Fruit fly (Drosophila melanogaster): Measurements from ENCODE around the gene CG8916.

Gene CG8916

dm6 chrX:15973157-15973774 is 51.5 kb downstream of the CG8916 start, which contains the start of gene mmd:
TSS of gene mmd (minus strand) at chrX:15973159.
- TF ChIP-seq CG8290 (GFP tag; optimal IDR thresholded peaks at IDR 0.05) (no peak), CG8290 (tag; optimal IDR thresholded peaks at IDR 0.05) (no peak), CG32532 (GFP tag; IDR thresholded peaks at IDR 0.05) (0 out of 2 replicates have a peak, but pooled peaks have one; percentile 20), en (GFP tag; optimal IDR thresholded peaks at IDR 0.05) (no peak), ewg (GFP tag; optimal IDR thresholded peaks at IDR 0.05) (peak; percentile 56), CG13894 (tag; optimal IDR thresholded peaks at IDR 0.05) (peak; percentile 95), CG1647 (GFP tag; optimal IDR thresholded peaks at IDR 0.05) (no peak), abd-A (tag; optimal IDR thresholded peaks at IDR 0.05) (peak; percentile 54), Ets65A (GFP tag) (peak; percentile 68), CG12769 (tag; optimal IDR thresholded peaks at IDR 0.05) (no peak), fd102C (GFP tag; optimal IDR thresholded peaks at IDR 0.05) (no peak), CG17359 (tag; optimal IDR thresholded peaks at IDR 0.05) (no peak), CG11695 (GFP tag; IDR thresholded peaks at IDR 0.05) (no peak), Elba2 (GFP tag; optimal IDR thresholded peaks at IDR 0.05) (no peak), Deaf1 (tag; optimal IDR thresholded peaks at IDR 0.05) (peak; percentile 89), Ptx1 (GFP tag; IDR thresholded peaks at IDR 0.05) (no peak), Trl (optimal IDR thresholded peaks at IDR 0.05) (peak; percentile 21 to 44), Trl (GFP tag; optimal IDR thresholded peaks at IDR 0.05) (no peak), CG8924 (tag; optimal IDR thresholded peaks at IDR 0.05) (no peak)

dm6 chrX:15974125-15974524 is 52.4 kb downstream of the CG8916 start, which contains the start of gene Or13a:
TSS of gene Or13a (plus strand) at chrX:15974425.
- no peak for TF ChIP-seq CG10979 (tag; optimal IDR thresholded peaks at IDR 0.05)
- no peak for TF ChIP-seq CG12744 (GFP tag; optimal IDR thresholded peaks at IDR 0.05)
- TF ChIP-seq hbn (GFP tag; IDR thresholded peaks at IDR 0.05; ENCODE audit: partially characterized antibody): no peak

Data from whole organism, embryonic.